Fruit fly (Drosophila melanogaster) whole organism, embryonic: ENCODE measurements around the gene Spn75F.

Source experiments
- Atf6 ChIP-seq: fragments of 200-800 bp; sonication (Bioruptor generic); IDR thresholded peaks from 2 replicates; pipeline ENCODE4 v1.3.6; 2022; ENCODE audit warnings: missing biosample characterization, missing genetic modification characterization
- Awh ChIP-seq: fragments of 200-800 bp; sonication (Bioruptor generic); IDR thresholded peaks from 2 replicates; pipeline ENCODE4, ENCODE4 v1.3.6; 2022; ENCODE audit warnings: missing biosample characterization, missing genetic modification characterization
- CG10654 ChIP-seq: fragments of 200-800 bp; sonication (Bioruptor generic); optimal IDR thresholded peaks from 2 replicates; lab custom pipeline; 2016; ENCODE audit warnings: missing biosample characterization, missing genetic modification characterization
- CG13624 ChIP-seq: fragments of 200-800 bp; sonication (Bioruptor generic); optimal IDR thresholded peaks from 2 replicates; lab custom pipeline; 2016; ENCODE audit warnings: missing biosample characterization, missing genetic modification characterization
- CG14014 ChIP-seq: fragments of 200-800 bp; sonication (Bioruptor generic); IDR thresholded peaks from 2 replicates; pipeline ENCODE4 v1.3.6; 2022; ENCODE audit warnings: missing biosample characterization, missing genetic modification characterization
- CG14667 ChIP-seq: fragments of 200-800 bp; sonication (Bioruptor generic); IDR thresholded peaks from 2 replicates; pipeline ENCODE4 v1.3.6; 2022; ENCODE audit warnings: missing biosample characterization, missing genetic modification characterization
- CG16779 ChIP-seq: fragments of 200-800 bp; sonication (Bioruptor generic); IDR thresholded peaks from 2 replicates; pipeline ENCODE4 v1.3.6; 2022; ENCODE audit warnings: missing biosample characterization, missing genetic modification characterization
- CG3065 ChIP-seq: fragments of 200-800 bp; sonication (Bioruptor generic); optimal IDR thresholded peaks from 2 replicates; lab custom pipeline; 2016; ENCODE audit warnings: missing biosample characterization, missing genetic modification characterization
- CG34376 ChIP-seq: fragments of 200-800 bp; sonication (Bioruptor generic); optimal IDR thresholded peaks from 2 replicates; lab custom pipeline; 2018; ENCODE audit warnings: missing biosample characterization, mild to moderate bottlenecking, missing genetic modification characterization
- CG42726 ChIP-seq: fragments of 200-800 bp; sonication (Bioruptor generic); IDR thresholded peaks from 2 replicates; pipeline ENCODE4 v1.3.6; 2022; ENCODE audit warnings: missing biosample characterization, missing genetic modification characterization; ENCODE audit not compliant: partially characterized antibody
- CG4424 ChIP-seq: fragments of 200-800 bp; sonication (Bioruptor generic); optimal IDR thresholded peaks from 3 replicates; lab custom pipeline; 2016; ENCODE audit warnings: missing biosample characterization, missing genetic modification characterization
- CG4707 ChIP-seq: fragments of 200-800 bp; sonication (Bioruptor generic); optimal IDR thresholded peaks from 2 replicates; lab custom pipeline; 2018; ENCODE audit warnings: missing biosample characterization, mild to moderate bottlenecking, missing genetic modification characterization, moderate library complexity
- CG4730 ChIP-seq: fragments of 200-800 bp; sonication (Bioruptor generic); IDR thresholded peaks from 2 replicates; pipeline ENCODE4 v1.3.6; 2022; ENCODE audit warnings: missing biosample characterization, missing genetic modification characterization
- CG6765 ChIP-seq: fragments of 200-800 bp; sonication (Bioruptor generic); optimal IDR thresholded peaks from 3 replicates; lab custom pipeline; 2017; ENCODE audit warnings: missing biosample characterization, mild to moderate bottlenecking, missing genetic modification characterization
- CG7357 ChIP-seq: fragments of 200-800 bp; sonication (Bioruptor generic); IDR thresholded peaks from 3 replicates; pipeline ENCODE4 v1.3.6; 2022; ENCODE audit warnings: missing biosample characterization, missing genetic modification characterization
- CG7786 ChIP-seq: fragments of 200-800 bp; sonication (Bioruptor generic); optimal IDR thresholded peaks from 2 replicates; lab custom pipeline; 2016; ENCODE audit warnings: missing biosample characterization, missing genetic modification characterization
- CG7839 ChIP-seq: fragments of 200-800 bp; sonication (Bioruptor generic); optimal IDR thresholded peaks from 3 replicates; lab custom pipeline; 2018; ENCODE audit warnings: missing biosample characterization, mild to moderate bottlenecking, missing genetic modification characterization, moderate library complexity
- CG7963 ChIP-seq: fragments of 200-800 bp; sonication (Bioruptor generic); IDR thresholded peaks from 3 replicates; pipeline ENCODE4 v1.3.6; 2022; ENCODE audit warnings: missing biosample characterization, missing genetic modification characterization; ENCODE audit not compliant: partially characterized antibody
- CG8944 ChIP-seq: fragments of 200-800 bp; sonication (Bioruptor generic); optimal IDR thresholded peaks from 3 replicates; lab custom pipeline; 2016; ENCODE audit warnings: missing biosample characterization, missing genetic modification characterization
- CG9932 ChIP-seq: fragments of 200-800 bp; sonication (Bioruptor generic); IDR thresholded peaks from 2 replicates; pipeline ENCODE4 v1.3.6; 2022; ENCODE audit warnings: missing biosample characterization, missing genetic modification characterization
- CTCF ChIP-seq: fragments of 200-800 bp; sonication (Bioruptor generic); optimal IDR thresholded peaks from 2 replicates; lab custom pipeline; 2017; ENCODE audit warnings: missing biosample characterization, mild to moderate bottlenecking, missing genetic modification characterization, moderate library complexity
- Dll ChIP-seq: fragments of 200-800 bp; sonication (Bioruptor generic); IDR thresholded peaks from 4 replicates; pipeline ENCODE4 v1.3.6; 2022; ENCODE audit warnings: missing biosample characterization, missing genetic modification characterization; ENCODE audit not compliant: partially characterized antibody
- Doc3 ChIP-seq: fragments of 200-800 bp; sonication (Bioruptor generic); IDR thresholded peaks from 3 replicates; pipeline ENCODE4 v1.3.6; 2022; ENCODE audit warnings: missing biosample characterization, missing genetic modification characterization; ENCODE audit not compliant: partially characterized antibody
- Eip74EF ChIP-seq, 2 experiments: fragments of 200-800 bp in 1 of 2; fragments of >200 bp in 1 of 2; sonication (Bioruptor generic) in 1 of 2; optimal IDR thresholded peaks; 2 replicates each; lab custom pipeline; 2017 to 2019; ENCODE audit warnings: missing biosample characterization in 2 of 2, missing genetic modification characterization in 2 of 2, mild to moderate bottlenecking in 1 of 2, moderate library complexity in 1 of 2
- Hmx ChIP-seq: fragments of 200-800 bp; sonication (Bioruptor generic); optimal IDR thresholded peaks from 2 replicates; lab custom pipeline; 2016; ENCODE audit warnings: missing biosample characterization, missing genetic modification characterization
- MESR4 ChIP-seq: fragments of 200-800 bp; sonication (Bioruptor generic); optimal IDR thresholded peaks from 2 replicates; lab custom pipeline; 2018; ENCODE audit warnings: missing biosample characterization, mild to moderate bottlenecking, missing genetic modification characterization, moderate library complexity
- Med ChIP-seq: fragments of 200-800 bp; sonication (Bioruptor generic); peaks from one replicate; lab custom pipeline; 2016; ENCODE audit warnings: missing biosample characterization, missing genetic modification characterization, mild to moderate bottlenecking, inconsistent platforms, moderate library complexity
- Myb ChIP-seq: fragments of 200-800 bp; sonication (Bioruptor generic); optimal IDR thresholded peaks from 2 replicates; lab custom pipeline; 2016; ENCODE audit warnings: missing biosample characterization, missing genetic modification characterization
- NC2β ChIP-seq: fragments of 200-800 bp; sonication (Bioruptor generic); optimal IDR thresholded peaks from 2 replicates; lab custom pipeline; 2016; ENCODE audit warnings: missing biosample characterization, missing genetic modification characterization
- Poxn ChIP-seq: fragments of 200-800 bp; sonication (Bioruptor generic); IDR thresholded peaks from 2 replicates; pipeline ENCODE4 v1.3.6; 2022; ENCODE audit warnings: missing biosample characterization, missing genetic modification characterization
- Spps ChIP-seq: fragments of 200-800 bp; sonication (Bioruptor generic); optimal IDR thresholded peaks from 2 replicates; lab custom pipeline; 2018; ENCODE audit warnings: missing biosample characterization, mild to moderate bottlenecking, missing genetic modification characterization
- Vsx1 ChIP-seq: fragments of 200-800 bp; sonication (Bioruptor generic); optimal IDR thresholded peaks from 2 replicates; lab custom pipeline; 2017; ENCODE audit warnings: missing biosample characterization, mild to moderate bottlenecking, missing genetic modification characterization, missing genetic modification reagents
- chinmo ChIP-seq: fragments of 200-800 bp; sonication (Bioruptor generic); IDR thresholded peaks from 4 replicates; pipeline ENCODE4 v1.3.6; 2022; ENCODE audit warnings: missing biosample characterization, missing genetic modification characterization; ENCODE audit not compliant: partially characterized antibody
- corto ChIP-seq: fragments of 200-800 bp; sonication (Bioruptor generic); optimal IDR thresholded peaks from 2 replicates; lab custom pipeline; 2016; ENCODE audit warnings: missing biosample characterization, mild to moderate bottlenecking, missing genetic modification characterization, moderate library complexity
- crol ChIP-seq: fragments of 200-800 bp; sonication (Bioruptor generic); IDR thresholded peaks from 2 replicates; pipeline ENCODE4 v1.3.6; 2022; ENCODE audit warnings: missing biosample characterization, missing genetic modification characterization
- da ChIP-seq: fragments of 200-800 bp; sonication (Bioruptor generic); optimal IDR thresholded peaks from 2 replicates; lab custom pipeline; 2016; ENCODE audit warnings: missing biosample characterization, missing genetic modification characterization
- ems ChIP-seq: fragments of 200-800 bp; sonication (Bioruptor generic); optimal IDR thresholded peaks from 3 replicates; lab custom pipeline; 2016; ENCODE audit warnings: missing biosample characterization, missing genetic modification characterization
- en ChIP-seq: fragments of 200-800 bp; sonication (Bioruptor generic); optimal IDR thresholded peaks from 2 replicates; lab custom pipeline; 2016; ENCODE audit warnings: missing biosample characterization, missing genetic modification characterization
- eve ChIP-seq, 2 experiments: fragments of >200 bp; optimal IDR thresholded peaks; 2 replicates each; lab custom pipeline; 2017; ENCODE audit warnings: missing biosample characterization in 2 of 2, missing genetic modification characterization in 2 of 2
- fd96Cb ChIP-seq: fragments of 200-800 bp; sonication (Bioruptor generic); optimal IDR thresholded peaks from 2 replicates; lab custom pipeline; 2018; ENCODE audit warnings: missing biosample characterization, mild to moderate bottlenecking, missing genetic modification characterization, moderate library complexity
- gem ChIP-seq: fragments of 200-800 bp; sonication (Bioruptor generic); optimal IDR thresholded peaks from 2 replicates; lab custom pipeline; 2019; ENCODE audit warnings: missing biosample characterization, mild to moderate bottlenecking, missing genetic modification characterization, moderate library complexity
- insv ChIP-seq, 2 experiments: fragments of 200-800 bp; sonication (Bioruptor generic); optimal IDR thresholded peaks; 3 replicates each; lab custom pipeline; 2016 to 2018; ENCODE audit warnings: missing biosample characterization in 2 of 2, missing genetic modification characterization in 2 of 2
- maf-S ChIP-seq: fragments of 200-800 bp; sonication (Bioruptor generic); optimal IDR thresholded peaks from 2 replicates; lab custom pipeline; 2016; ENCODE audit warnings: missing biosample characterization, missing genetic modification characterization
- mirr ChIP-seq: fragments of 200-800 bp; sonication (Bioruptor generic); optimal IDR thresholded peaks from 3 replicates; lab custom pipeline; 2018; ENCODE audit warnings: missing biosample characterization, mild to moderate bottlenecking, missing genetic modification characterization
- prd ChIP-seq, 3 experiments: fragments of >200 bp in 2 of 3; fragments of 200-800 bp in 1 of 3; sonication (Bioruptor generic) in 1 of 3; optimal IDR thresholded peaks in 2 of 3; IDR thresholded peaks in 1 of 3; 2 replicates in 2 of 3; 3 replicates in 1 of 3; pipeline versions ENCODE4 v1.3.6 to Lab custom; 2017 to 2022; ENCODE audit warnings: missing biosample characterization in 1 of 3, missing genetic modification characterization in 1 of 3
- pum ChIP-seq: fragments of 200-800 bp; sonication (Bioruptor generic); optimal IDR thresholded peaks from 2 replicates; lab custom pipeline; 2016; ENCODE audit warnings: missing biosample characterization, missing genetic modification characterization
- shn ChIP-seq: fragments of 200-800 bp; sonication (Bioruptor generic); optimal IDR thresholded peaks from 3 replicates; lab custom pipeline; 2016; ENCODE audit warnings: missing biosample characterization, missing genetic modification characterization
- sob ChIP-seq: fragments of 200-800 bp; sonication (Bioruptor generic); IDR thresholded peaks from 2 replicates; pipeline ENCODE4 v1.3.6; 2022; ENCODE audit warnings: missing biosample characterization, missing genetic modification characterization
- trem ChIP-seq: fragments of 200-800 bp; optimal IDR thresholded peaks from 3 replicates; lab custom pipeline; 2019; ENCODE audit warnings: missing biosample characterization, mild to moderate bottlenecking, missing genetic modification characterization, moderate library complexity
- unc-4 ChIP-seq: fragments of 200-800 bp; sonication (Bioruptor generic); IDR thresholded peaks from 2 replicates; pipeline ENCODE4 v1.3.6; 2022; ENCODE audit warnings: missing biosample characterization, missing genetic modification characterization; ENCODE audit not compliant: partially characterized antibody
- usp ChIP-seq: fragments of >200 bp; optimal IDR thresholded peaks from 2 replicates; lab custom pipeline; 2017; ENCODE audit warnings: missing biosample characterization, missing genetic modification characterization

The Spn75F gene

dm6 chr3L:19097665-19098082 is 31.8 kb downstream of the Spn75F start, which contains the start of the genes Naxd and CG14079 (continued):
- TF ChIP-seq CG4707 (GFP tag; lab: Kevin White, UChicago): no peak
- peak; percentile 80 for TF ChIP-seq Atf6 (GFP tag; lab: Robert Waterston, UW)
- no peak for TF ChIP-seq da
- TF ChIP-seq Dll (GFP tag; lab: Robert Waterston, UW): peak; percentile 39; the same call in 1 of the 4 replicates
- peak; percentile 52 for TF ChIP-seq Myb (GFP tag; lab: Kevin White, UChicago)
- no peak for TF ChIP-seq MESR4 (GFP tag; lab: Kevin White, UChicago)
- no peak for TF ChIP-seq prd (optimal IDR thresholded peaks at IDR 0.05; lab: Kevin White, UChicago)
- peak; percentile 79 for TF ChIP-seq prd (GFP tag; IDR thresholded peaks at IDR 0.05; lab: Robert Waterston, UW)
- no peak for TF ChIP-seq Hmx
- TF ChIP-seq Med (GFP tag; lab: Kevin White, UChicago): peak; percentile 85
- no peak for TF ChIP-seq unc-4 (GFP tag; lab: Robert Waterston, UW)
- TF ChIP-seq CG34376 (GFP tag; lab: Kevin White, UChicago): no peak
- peak; percentile 21 for TF ChIP-seq Spps (tag; lab: Kevin White, UChicago)
- peak; percentile 75 for TF ChIP-seq CG7357 (GFP tag; lab: Robert Waterston, UW)
- TF ChIP-seq crol (GFP tag; lab: Robert Waterston, UW): no peak
- TF ChIP-seq CTCF (GFP tag; lab: Kevin White, UChicago): no peak
- TF ChIP-seq CG7839 (tag; lab: Kevin White, UChicago): peak; percentile 83
- peak; percentile 68 for TF ChIP-seq CG9932
- peak; percentile 18 for TF ChIP-seq CG8944
- TF ChIP-seq CG6765 (GFP tag; lab: Kevin White, UChicago): no peak
- no peak for TF ChIP-seq CG16779 (GFP tag; lab: Robert Waterston, UW)
- no peak for TF ChIP-seq Poxn (GFP tag; lab: Robert Waterston, UW)
- peak; percentile 89 for TF ChIP-seq gem
- peak; percentile 23 for TF ChIP-seq CG7786 (GFP tag; lab: Kevin White, UChicago)
- no peak for TF ChIP-seq usp (GFP tag; lab: Kevin White, UChicago)
- TF ChIP-seq chinmo (GFP tag; lab: Robert Waterston, UW): no peak
- peak; percentile 62 for TF ChIP-seq CG14667 (GFP tag; lab: Robert Waterston, UW)
- TF ChIP-seq fd96Cb (tag; lab: Kevin White, UChicago): peak; percentile 26
- no peak for TF ChIP-seq shn
- TF ChIP-seq trem (tag; lab: Kevin White, UChicago): peak; percentile 27
- no peak for TF ChIP-seq mirr (GFP tag; lab: Kevin White, UChicago)
- no peak for TF ChIP-seq insv (GFP tag; optimal IDR thresholded peaks at IDR 0.05; lab: Kevin White, UChicago)
- TF ChIP-seq NC2β (GFP tag; lab: Kevin White, UChicago): no peak
- TF ChIP-seq CG10654: peak; percentile 43
- no peak for TF ChIP-seq CG42726
- peak; percentile 42; the same call in 1 of the 2 replicates for TF ChIP-seq CG4730 (GFP tag; lab: Robert Waterston, UW)
- no peak for TF ChIP-seq eve (GFP tag; optimal IDR thresholded peaks at IDR 0.05; lab: Kevin White, UChicago)
- TF ChIP-seq CG14014 (GFP tag; lab: Robert Waterston, UW): peak; percentile 57; the same call in 1 of the 2 replicates
- no peak for TF ChIP-seq corto
- TF ChIP-seq Doc3 (GFP tag; lab: Robert Waterston, UW): no peak
- TF ChIP-seq Vsx1 (GFP tag; lab: Kevin White, UChicago): no peak
- peak; percentile 38 for TF ChIP-seq CG4424 (GFP tag; lab: Kevin White, UChicago)
- no peak for TF ChIP-seq CG13624 (GFP tag; lab: Kevin White, UChicago)
- TF ChIP-seq maf-S (GFP tag; lab: Kevin White, UChicago): no peak
- no peak for TF ChIP-seq ems (GFP tag; lab: Kevin White, UChicago)
- TF ChIP-seq pum (GFP tag; lab: Kevin White, UChicago): peak; percentile 45
- no peak for TF ChIP-seq en (GFP tag; lab: Kevin White, UChicago)
- TF ChIP-seq sob (GFP tag; lab: Robert Waterston, UW): peak; percentile 49; the same call in 1 of the 2 replicates
- no peak for TF ChIP-seq CG3065 (GFP tag; lab: Kevin White, UChicago)
- peak in 1 of 2 experiments; percentile 45 for TF ChIP-seq Eip74EF (GFP tag; optimal IDR thresholded peaks at IDR 0.05; lab: Kevin White, UChicago)
- no peak for TF ChIP-seq CG7963 (GFP tag; lab: Robert Waterston, UW)
- peak; percentile 64; the same call in 1 of the 2 replicates for TF ChIP-seq Awh (GFP tag; lab: Robert Waterston, UW)
